Worm (Caenorhabditis elegans) whole organism, early embryonic: ENCODE measurements around the gene sups-1.

Source experiments
- B0310.2 ChIP-seq: sonication (generic microtip); optimal IDR thresholded peaks from 2 replicates; lab custom pipeline; 2016; ENCODE audit warnings: mild to moderate bottlenecking, missing genetic modification characterization, missing compliant biosample characterization
- F13C5.2 ChIP-seq: sonication (generic microtip); optimal IDR thresholded peaks from 2 replicates; lab custom pipeline; 2017; ENCODE audit warnings: mild to moderate bottlenecking, missing genetic modification characterization, inconsistent platforms, missing compliant biosample characterization
- aly-1 ChIP-seq: sonication (generic microtip); optimal IDR thresholded peaks from 2 replicates; lab custom pipeline; 2016; ENCODE audit warnings: missing genetic modification characterization, missing compliant biosample characterization
- ama-1 ChIP-seq: fragments of 150-350 bp; optimal IDR thresholded peaks from 2 replicates; lab custom pipeline; 2014
- ceh-13 ChIP-seq: fragments of 200-800 bp; sonication (Bioruptor generic); optimal IDR thresholded peaks from 2 replicates; lab custom pipeline; 2018; ENCODE audit warnings: mild to moderate bottlenecking, missing genetic modification characterization, missing compliant biosample characterization
- ceh-36 ChIP-seq: sonication (generic microtip); optimal IDR thresholded peaks from 2 replicates; lab custom pipeline; 2016; ENCODE audit warnings: missing genetic modification characterization, inconsistent platforms, missing compliant biosample characterization
- ets-7 ChIP-seq: sonication (generic microtip); optimal IDR thresholded peaks from 2 replicates; lab custom pipeline; 2016; ENCODE audit warnings: missing genotype, missing genetic modification characterization, missing compliant biosample characterization
- flt-1 ChIP-seq: fragments of 200-800 bp; sonication (Bioruptor generic); IDR thresholded peaks from 2 replicates; pipeline ENCODE4 v1.3.6; 2022; ENCODE audit warnings: missing genetic modification characterization, missing compliant biosample characterization
- hmbx-1 ChIP-seq: sonication (generic microtip); optimal IDR thresholded peaks from 2 replicates; lab custom pipeline; 2016; ENCODE audit warnings: mild to moderate bottlenecking, missing genetic modification characterization, missing compliant biosample characterization
- hmg-4 ChIP-seq: fragments of 200-800 bp; sonication (Bioruptor generic); optimal IDR thresholded peaks from 2 replicates; lab custom pipeline; 2018; ENCODE audit warnings: mild to moderate bottlenecking, missing genetic modification characterization, missing compliant biosample characterization
- hnd-1 ChIP-seq: sonication (generic microtip); optimal IDR thresholded peaks from 2 replicates; lab custom pipeline; 2016; ENCODE audit warnings: missing genetic modification characterization, missing compliant biosample characterization
- pes-1 ChIP-seq: fragments of 200-800 bp; sonication (Bioruptor generic); IDR thresholded peaks from 2 replicates; pipeline ENCODE4 v1.3.6; 2022; ENCODE audit warnings: missing genetic modification reagents, missing genetic modification characterization, missing compliant biosample characterization
- scrt-1 ChIP-seq: fragments of 200-800 bp; sonication (Bioruptor generic); IDR thresholded peaks from 2 replicates; pipeline ENCODE4 v1.3.6; 2022; ENCODE audit warnings: missing genetic modification characterization, missing compliant biosample characterization
- sea-1 ChIP-seq: fragments of 200-800 bp; sonication (Bioruptor generic); conservative IDR thresholded peaks from 2 replicates; pipeline ENCODE4 v1.3.6; 2022; ENCODE audit warnings: missing genetic modification characterization, missing compliant biosample characterization
- tbx-11 ChIP-seq: fragments of 200-800 bp; sonication (Bioruptor generic); IDR thresholded peaks from 2 replicates; pipeline ENCODE4 v1.3.6; 2022; ENCODE audit warnings: missing genetic modification characterization, missing compliant biosample characterization
- tbx-37 ChIP-seq: fragments of 200-800 bp; sonication (Bioruptor generic); conservative IDR thresholded peaks from 2 replicates; pipeline ENCODE4 v1.3.6; 2022; ENCODE audit warnings: missing genetic modification reagents, missing genetic modification characterization, missing compliant biosample characterization
- tra-4 ChIP-seq: sonication (generic microtip); optimal IDR thresholded peaks from 2 replicates; lab custom pipeline; 2017; ENCODE audit warnings: missing genetic modification characterization, missing compliant biosample characterization

The sups-1 gene

DNA sequence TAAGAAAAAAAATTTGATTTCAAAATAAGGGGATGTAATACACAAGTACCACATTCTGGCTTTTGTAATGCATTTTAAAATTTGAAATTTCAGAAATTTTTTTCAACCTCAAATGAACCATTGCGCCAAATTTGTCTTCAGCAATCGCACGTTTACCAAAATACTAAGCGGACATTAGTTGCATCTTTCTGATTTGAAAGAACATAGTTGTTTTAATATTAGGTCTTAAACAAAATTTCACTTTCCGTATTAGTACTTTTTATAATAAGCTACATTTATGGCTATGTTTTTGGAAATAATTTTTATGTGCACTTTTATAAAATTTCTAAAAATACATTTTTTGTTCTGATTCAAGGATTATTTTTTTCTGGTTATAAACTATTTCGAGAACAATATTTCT lies at the start of gene sups-1:
TSS of gene sups-1 (plus strand) at position 301 of the 400 bp plus-strand sequence.
- no peak for TF ChIP-seq scrt-1
- TF ChIP-seq tbx-11 (GFP tag; lab: Robert Waterston, UW), result no peak
- TF ChIP-seq hnd-1 (tag; lab: Kevin White, UChicago), result no peak
- no peak for TF ChIP-seq hmg-4 (GFP tag; lab: Kevin White, UChicago)

DNA sequence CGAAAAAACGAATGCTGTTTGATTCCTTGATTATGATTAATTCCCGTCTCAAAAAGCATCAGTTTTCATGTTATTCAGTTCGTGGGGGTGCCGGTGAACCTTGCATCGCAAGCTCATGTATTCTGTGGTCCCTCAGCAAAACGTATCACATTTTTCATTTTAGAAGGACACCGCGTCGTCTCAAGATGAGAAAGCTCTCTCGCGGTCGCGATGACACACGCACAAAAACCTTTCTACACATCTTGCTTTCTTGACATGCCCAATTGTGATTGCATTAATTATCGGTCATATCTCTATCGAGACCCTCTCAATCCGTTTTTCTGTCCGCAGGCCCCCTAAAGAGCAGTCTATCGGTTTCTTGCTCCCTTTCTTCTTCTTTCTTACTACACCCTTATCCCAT lies 47.8 kb upstream of the sups-1 start:
- TF ChIP-seq hmbx-1 (tag; lab: Kevin White, UChicago), result no peak
- no peak for TF ChIP-seq ama-1 (lab: Kevin White, UChicago)
- no peak for TF ChIP-seq tbx-37 (GFP tag; lab: Robert Waterston, UW)
- no peak for TF ChIP-seq ceh-13 (GFP tag; lab: Kevin White, UChicago)
- TF ChIP-seq ets-7, result no peak
- TF ChIP-seq flt-1, result no peak

DNA sequence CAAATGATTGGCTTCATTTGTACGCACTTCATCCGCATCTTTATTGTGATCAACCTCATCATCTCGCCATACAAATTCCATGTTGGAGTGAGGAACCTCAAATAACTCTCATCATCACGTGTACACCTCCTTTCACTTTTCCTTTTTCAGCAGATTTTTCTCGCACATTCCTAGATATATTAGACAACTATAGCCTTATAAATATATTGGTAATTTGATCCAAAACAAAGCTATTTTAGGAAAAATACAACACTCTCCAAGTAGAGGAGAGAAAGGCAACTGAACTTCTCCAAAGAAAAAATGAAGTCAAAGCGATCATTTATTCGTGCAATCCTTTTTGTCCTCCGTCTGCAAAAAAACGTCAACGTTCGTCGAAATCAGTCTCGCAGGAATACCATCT lies 45.1 kb upstream of the sups-1 start, which contains the start of gene R07E4.1:
TSS of gene R07E4.1 (plus strand) at position 301 of the 400 bp plus-strand sequence.
- TF ChIP-seq ceh-36 (no peak), tra-4 (no peak), scrt-1 (no peak), ets-7 (no peak), ama-1 (lab: Kevin White, UChicago) (no peak), sea-1 (GFP tag; lab: Robert Waterston, UW) (no peak)

DNA sequence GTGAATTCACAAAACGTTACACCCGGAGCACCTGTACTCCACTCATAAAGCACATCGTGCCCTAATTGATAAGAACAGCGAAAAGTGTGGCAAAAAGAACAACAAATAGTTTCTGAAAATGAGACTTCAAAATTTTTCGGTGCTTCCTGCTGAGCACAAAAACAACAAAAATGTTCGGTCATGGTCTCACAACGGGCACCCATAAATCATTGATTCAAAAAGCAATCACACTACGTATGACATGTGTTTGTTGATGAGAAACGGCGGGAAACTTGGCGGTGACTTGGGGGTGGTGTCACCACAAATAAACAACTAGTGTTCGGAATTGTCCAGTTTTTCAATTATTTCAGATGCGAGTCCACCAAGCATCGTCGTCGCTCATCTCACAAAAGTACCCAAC lies 43.1 kb upstream of the sups-1 start:
- TF ChIP-seq hnd-1 (tag; lab: Kevin White, UChicago), result no peak
- TF ChIP-seq aly-1, result no peak
- no peak for TF ChIP-seq tra-4
- no peak for TF ChIP-seq ceh-13 (GFP tag; lab: Kevin White, UChicago)
- TF ChIP-seq flt-1, result no peak
- TF ChIP-seq B0310.2, result no peak
- TF ChIP-seq hmbx-1 (tag; lab: Kevin White, UChicago), result no peak
- TF ChIP-seq F13C5.2 (tag; lab: Kevin White, UChicago), result no peak
- no peak for TF ChIP-seq ama-1 (lab: Kevin White, UChicago)
- no peak for TF ChIP-seq scrt-1
- no peak for TF ChIP-seq hmg-4 (GFP tag; lab: Kevin White, UChicago)
- TF ChIP-seq tbx-37 (GFP tag; lab: Robert Waterston, UW), result no peak
- TF ChIP-seq sea-1 (GFP tag; lab: Robert Waterston, UW), result no peak

DNA sequence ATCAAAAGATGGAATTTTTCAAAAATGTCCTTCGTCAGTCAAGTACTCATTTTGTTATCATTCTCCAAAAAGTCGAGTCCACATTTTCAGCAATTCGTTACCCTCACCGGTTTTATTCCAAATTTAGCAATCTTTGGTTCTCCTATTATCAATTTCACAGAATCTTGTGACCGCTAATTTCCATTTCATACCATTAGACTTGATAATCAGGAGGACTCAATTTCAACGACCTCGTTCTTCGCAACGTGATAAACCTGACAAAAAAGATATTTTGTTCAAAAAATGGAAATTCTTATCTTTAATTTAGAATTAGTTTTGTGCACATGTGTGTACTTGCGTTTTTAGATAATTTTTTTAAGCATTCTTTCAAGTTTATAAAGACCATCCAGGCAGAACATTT lies 41.4 kb upstream of the sups-1 start:
- no peak for TF ChIP-seq aly-1
- TF ChIP-seq hmg-4 (GFP tag; lab: Kevin White, UChicago), result no peak
- TF ChIP-seq ets-7, result no peak
- no peak for TF ChIP-seq F13C5.2 (tag; lab: Kevin White, UChicago)
- no peak for TF ChIP-seq hnd-1 (tag; lab: Kevin White, UChicago)
- no peak for TF ChIP-seq sea-1 (GFP tag; lab: Robert Waterston, UW)
- TF ChIP-seq flt-1, result no peak
- TF ChIP-seq pes-1 (GFP tag; lab: Robert Waterston, UW), result no peak
- TF ChIP-seq ama-1 (lab: Kevin White, UChicago), result no peak

DNA sequence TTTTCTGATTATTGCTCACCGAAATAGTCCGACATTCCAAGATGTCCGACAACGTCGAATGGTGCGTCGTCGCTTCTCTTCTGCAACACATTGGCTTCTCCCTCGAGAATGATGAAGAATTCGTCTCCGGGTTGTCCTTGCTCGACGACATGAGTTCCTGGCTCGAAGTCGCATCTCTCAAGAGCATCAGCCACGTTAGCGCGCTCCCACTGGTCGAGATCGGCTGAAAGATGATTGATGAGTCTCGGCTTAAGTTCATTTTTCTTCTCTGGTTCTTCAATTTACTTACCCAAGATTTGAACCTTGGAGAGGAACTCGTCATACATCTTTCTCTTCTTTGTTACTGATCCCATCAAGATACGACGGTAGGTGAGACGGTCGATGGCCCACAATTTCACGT lies 31.7 kb upstream of the sups-1 start:
- TF ChIP-seq tbx-37 (GFP tag; lab: Robert Waterston, UW) (no peak), hmbx-1 (tag; lab: Kevin White, UChicago) (no peak), F13C5.2 (tag; lab: Kevin White, UChicago) (no peak), scrt-1 (no peak), hnd-1 (tag; lab: Kevin White, UChicago) (no peak), aly-1 (no peak), hmg-4 (GFP tag; lab: Kevin White, UChicago) (no peak), ceh-13 (GFP tag; lab: Kevin White, UChicago) (no peak), ets-7 (no peak), B0310.2 (no peak), flt-1 (no peak)

DNA sequence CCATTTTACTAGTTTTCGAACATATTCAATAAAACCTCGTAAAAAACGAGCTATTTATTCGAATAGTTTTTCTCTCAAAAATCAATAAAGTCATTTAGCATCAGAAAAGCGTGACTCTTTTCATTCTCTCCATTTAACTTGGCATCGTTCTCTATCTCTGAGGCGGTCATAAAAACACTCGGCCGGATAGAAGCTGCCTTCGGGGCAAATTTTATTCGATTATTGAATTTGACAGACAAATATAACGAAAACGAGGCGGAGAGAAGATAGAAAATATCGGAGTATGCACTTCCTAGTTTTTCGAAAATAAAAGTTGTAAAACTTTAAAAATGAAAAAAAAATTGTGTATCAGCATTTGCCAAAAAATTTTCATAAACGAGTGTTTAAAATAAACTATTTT lies 28.7 kb upstream of the sups-1 start:
- TF ChIP-seq hnd-1 (tag; lab: Kevin White, UChicago), result no peak
- no peak for TF ChIP-seq tbx-11 (GFP tag; lab: Robert Waterston, UW)
- no peak for TF ChIP-seq B0310.2
- no peak for TF ChIP-seq ceh-36
- no peak for TF ChIP-seq tra-4
- TF ChIP-seq scrt-1, result no peak
- TF ChIP-seq ama-1 (lab: Kevin White, UChicago), result no peak
- TF ChIP-seq hmg-4 (GFP tag; lab: Kevin White, UChicago), result no peak
- TF ChIP-seq ets-7, result no peak
- TF ChIP-seq pes-1 (GFP tag; lab: Robert Waterston, UW), result no peak
- TF ChIP-seq ceh-13 (GFP tag; lab: Kevin White, UChicago), result no peak
- no peak for TF ChIP-seq F13C5.2 (tag; lab: Kevin White, UChicago)
- TF ChIP-seq tbx-37 (GFP tag; lab: Robert Waterston, UW), result no peak
- no peak for TF ChIP-seq hmbx-1 (tag; lab: Kevin White, UChicago)

DNA sequence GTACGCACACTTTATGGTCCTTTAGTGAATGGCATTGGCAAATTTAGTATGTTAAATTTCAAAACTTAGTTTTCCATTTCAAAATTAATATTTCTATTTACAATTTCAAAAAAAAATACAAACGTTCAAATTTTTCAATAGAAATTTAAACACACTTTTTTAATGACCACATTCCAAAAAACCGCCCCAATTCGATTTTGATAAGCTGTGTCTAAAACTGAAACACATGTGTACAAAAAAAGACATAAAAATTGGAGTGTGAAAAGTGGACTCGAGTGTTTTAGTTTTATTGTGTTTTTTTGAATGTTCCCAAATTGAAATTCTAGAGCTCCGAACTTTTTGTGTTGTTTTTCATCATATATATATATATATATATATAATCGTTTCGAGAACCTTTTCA lies 28.2 kb upstream of the sups-1 start:
- TF ChIP-seq ama-1 (lab: Kevin White, UChicago), result no peak
- no peak for TF ChIP-seq ets-7
- TF ChIP-seq scrt-1, result no peak
- TF ChIP-seq pes-1 (GFP tag; lab: Robert Waterston, UW), result no peak
- TF ChIP-seq tra-4, result no peak
- no peak for TF ChIP-seq sea-1 (GFP tag; lab: Robert Waterston, UW)
- no peak for TF ChIP-seq tbx-11 (GFP tag; lab: Robert Waterston, UW)
- no peak for TF ChIP-seq tbx-37 (GFP tag; lab: Robert Waterston, UW)
- no peak for TF ChIP-seq ceh-13 (GFP tag; lab: Kevin White, UChicago)
- TF ChIP-seq ceh-36, result no peak
- TF ChIP-seq hmbx-1 (tag; lab: Kevin White, UChicago), result no peak
